Fruit fly (Drosophila melanogaster) whole organism, embryonic: ENCODE results near the gene Mdh1.

Source experiments
- Bteb2 ChIP-seq: fragments of 200-800 bp; sonication (Bioruptor generic); optimal IDR thresholded peaks from 2 replicates; lab custom pipeline; 2016; ENCODE audit warnings: missing biosample characterization, missing genetic modification characterization
- CG10209 ChIP-seq: fragments of 200-800 bp; sonication (Bioruptor generic); optimal IDR thresholded peaks from 3 replicates; lab custom pipeline; 2017; ENCODE audit warnings: missing biosample characterization, mild to moderate bottlenecking, missing genetic modification characterization, missing genetic modification reagents
- CG10267 ChIP-seq: fragments of 200-800 bp; sonication (Bioruptor generic); optimal IDR thresholded peaks from 2 replicates; lab custom pipeline; 2018; ENCODE audit warnings: missing biosample characterization, mild to moderate bottlenecking, missing genetic modification characterization, moderate library complexity
- CG10321 ChIP-seq: fragments of 200-800 bp; sonication (Bioruptor generic); IDR thresholded peaks from 2 replicates; pipeline ENCODE4 v1.3.6; 2022; ENCODE audit warnings: missing biosample characterization, missing genetic modification characterization
- CG11398 ChIP-seq: fragments of 200-800 bp; sonication (Bioruptor generic); optimal IDR thresholded peaks from 2 replicates; lab custom pipeline; 2016; ENCODE audit warnings: missing biosample characterization, missing genetic modification characterization
- CG11695 ChIP-seq: fragments of 200-800 bp; sonication (Bioruptor generic); IDR thresholded peaks from 3 replicates; pipeline ENCODE4 v1.3.6; 2022; ENCODE audit warnings: missing biosample characterization, missing genetic modification characterization
- CG12155 ChIP-seq: fragments of 200-800 bp; sonication (Bioruptor generic); optimal IDR thresholded peaks from 3 replicates; lab custom pipeline; 2016; ENCODE audit warnings: missing biosample characterization, missing genetic modification characterization
- CG13424 ChIP-seq: fragments of 200-800 bp; sonication (Bioruptor generic); optimal IDR thresholded peaks from 2 replicates; lab custom pipeline; 2019; ENCODE audit warnings: missing biosample characterization, mild to moderate bottlenecking, missing genetic modification characterization, moderate library complexity
- CG14667 ChIP-seq: fragments of 200-800 bp; sonication (Bioruptor generic); IDR thresholded peaks from 2 replicates; pipeline ENCODE4 v1.3.6; 2022; ENCODE audit warnings: missing biosample characterization, missing genetic modification characterization
- CG14710 ChIP-seq: fragments of 200-800 bp; sonication (Bioruptor generic); optimal IDR thresholded peaks from 3 replicates; lab custom pipeline; 2019; ENCODE audit warnings: missing biosample characterization, mild to moderate bottlenecking, missing genetic modification characterization, moderate library complexity
- CG15073 ChIP-seq: fragments of 200-800 bp; sonication (Bioruptor generic); optimal IDR thresholded peaks from 2 replicates; lab custom pipeline; 2016; ENCODE audit warnings: missing biosample characterization, missing genetic modification characterization
- CG16815 ChIP-seq: fragments of 200-800 bp; sonication (Bioruptor generic); optimal IDR thresholded peaks from 3 replicates; lab custom pipeline; 2017; ENCODE audit warnings: missing biosample characterization, mild to moderate bottlenecking, missing genetic modification characterization
- CG18262 ChIP-seq: fragments of 200-800 bp; optimal IDR thresholded peaks from 3 replicates; lab custom pipeline; 2019; ENCODE audit warnings: missing biosample characterization, mild to moderate bottlenecking, missing genetic modification characterization, moderate library complexity
- CG18764 ChIP-seq: fragments of 200-800 bp; sonication (Bioruptor generic); optimal IDR thresholded peaks from 3 replicates; lab custom pipeline; 2016; ENCODE audit warnings: missing biosample characterization, missing genetic modification characterization
- CG2116 ChIP-seq: fragments of 200-800 bp; sonication (Bioruptor generic); optimal IDR thresholded peaks from 3 replicates; lab custom pipeline; 2018; ENCODE audit warnings: missing biosample characterization, mild to moderate bottlenecking, missing genetic modification characterization
- CG2129 ChIP-seq: fragments of 200-800 bp; sonication (Bioruptor generic); IDR thresholded peaks from 2 replicates; pipeline ENCODE4 v1.3.6; 2022; ENCODE audit warnings: missing biosample characterization, missing genetic modification characterization; ENCODE audit not compliant: partially characterized antibody
- CG2678 ChIP-seq: fragments of 200-800 bp; sonication (Bioruptor generic); optimal IDR thresholded peaks from 3 replicates; lab custom pipeline; 2019; ENCODE audit warnings: missing biosample characterization, mild to moderate bottlenecking, missing genetic modification characterization, moderate library complexity
- CG3163 ChIP-seq: fragments of 200-800 bp; sonication (Bioruptor generic); optimal IDR thresholded peaks from 3 replicates; lab custom pipeline; 2016; ENCODE audit warnings: missing biosample characterization, missing genetic modification characterization
- CG33557 ChIP-seq: fragments of 200-800 bp; sonication (Bioruptor generic); optimal IDR thresholded peaks from 2 replicates; lab custom pipeline; 2019; ENCODE audit warnings: missing biosample characterization, mild to moderate bottlenecking, missing genetic modification characterization, moderate library complexity
- CG34376 ChIP-seq: fragments of 200-800 bp; sonication (Bioruptor generic); optimal IDR thresholded peaks from 2 replicates; lab custom pipeline; 2018; ENCODE audit warnings: missing biosample characterization, mild to moderate bottlenecking, missing genetic modification characterization
- CG4282 ChIP-seq: fragments of 200-800 bp; sonication (Bioruptor generic); optimal IDR thresholded peaks from 2 replicates; lab custom pipeline; 2016; ENCODE audit warnings: missing biosample characterization, missing genetic modification characterization
- CG4360 ChIP-seq: fragments of 200-800 bp; sonication (Bioruptor generic); IDR thresholded peaks from 2 replicates; pipeline ENCODE4 v1.3.6; 2022; ENCODE audit warnings: missing biosample characterization, missing genetic modification characterization
- CG6254 ChIP-seq: fragments of 200-800 bp; sonication (Bioruptor generic); optimal IDR thresholded peaks from 3 replicates; lab custom pipeline; 2017; ENCODE audit warnings: mild to moderate bottlenecking, missing biosample characterization, missing genetic modification reagents, missing genetic modification characterization
- CG6813 ChIP-seq: fragments of 200-800 bp; sonication (Bioruptor generic); optimal IDR thresholded peaks from 2 replicates; lab custom pipeline; 2017; ENCODE audit warnings: missing biosample characterization, missing genetic modification characterization, mild to moderate bottlenecking, moderate library complexity, missing genetic modification reagents
- CG7372 ChIP-seq: fragments of 200-800 bp; sonication (Bioruptor generic); IDR thresholded peaks from 2 replicates; pipeline ENCODE4 v1.3.6; 2022; ENCODE audit warnings: missing biosample characterization, missing genetic modification characterization
- CG7745 ChIP-seq: fragments of 200-800 bp; sonication (Bioruptor generic); optimal IDR thresholded peaks from 2 replicates; lab custom pipeline; 2018; ENCODE audit warnings: missing biosample characterization, mild to moderate bottlenecking, missing genetic modification characterization, moderate library complexity
- CG7928 ChIP-seq: fragments of 200-800 bp; sonication (Bioruptor generic); optimal IDR thresholded peaks from 2 replicates; lab custom pipeline; 2017; ENCODE audit warnings: missing biosample characterization, mild to moderate bottlenecking, missing genetic modification characterization
- CG7963 ChIP-seq: fragments of 200-800 bp; sonication (Bioruptor generic); IDR thresholded peaks from 3 replicates; pipeline ENCODE4 v1.3.6; 2022; ENCODE audit warnings: missing biosample characterization, missing genetic modification characterization; ENCODE audit not compliant: partially characterized antibody
- CkIIα-i1 ChIP-seq: fragments of 200-800 bp; sonication (Bioruptor generic); IDR thresholded peaks from 2 replicates; pipeline ENCODE4 v1.3.6; 2022; ENCODE audit warnings: missing biosample characterization, missing genetic modification characterization
- E2f1 ChIP-seq: fragments of 200-800 bp; sonication (Bioruptor generic); IDR thresholded peaks from 2 replicates; pipeline ENCODE4 v1.3.6; 2022; ENCODE audit warnings: missing biosample characterization, missing genetic modification characterization
- Pdp1 ChIP-seq, 2 experiments: fragments of 200-800 bp; sonication (Bioruptor generic); optimal IDR thresholded peaks; 3 replicates each; lab custom pipeline; 2016; ENCODE audit warnings: missing biosample characterization in 2 of 2, missing genetic modification characterization in 2 of 2, mild to moderate bottlenecking in 1 of 2, moderate library complexity in 1 of 2
- Side ChIP-seq: fragments of 200-800 bp; sonication (Bioruptor generic); optimal IDR thresholded peaks from 2 replicates; lab custom pipeline; 2016; ENCODE audit warnings: missing biosample characterization, missing genetic modification characterization
- Sry-β ChIP-seq: fragments of 200-800 bp; sonication (Bioruptor generic); optimal IDR thresholded peaks from 2 replicates; lab custom pipeline; 2018; ENCODE audit warnings: missing biosample characterization, mild to moderate bottlenecking, missing genetic modification characterization, moderate library complexity
- Trl ChIP-seq, 3 experiments: fragments of >200 bp in 2 of 3; fragments of 200-800 bp in 1 of 3; sonication (Bioruptor generic) in 1 of 3; optimal IDR thresholded peaks; 2 replicates in 1 of 3; 3 replicates in 2 of 3; lab custom pipeline; 2016 to 2017; ENCODE audit warnings: missing biosample characterization in 1 of 3, missing genetic modification characterization in 1 of 3
- Vsx1 ChIP-seq: fragments of 200-800 bp; sonication (Bioruptor generic); optimal IDR thresholded peaks from 2 replicates; lab custom pipeline; 2017; ENCODE audit warnings: missing biosample characterization, mild to moderate bottlenecking, missing genetic modification characterization, missing genetic modification reagents
- al ChIP-seq: fragments of 200-800 bp; sonication (Bioruptor generic); IDR thresholded peaks from 2 replicates; pipeline ENCODE4 v1.3.6; 2022; ENCODE audit warnings: missing biosample characterization, missing genetic modification characterization
- bowl ChIP-seq: fragments of 200-800 bp; sonication (Bioruptor generic); IDR thresholded peaks from 2 replicates; pipeline ENCODE4 v1.3.6; 2022; ENCODE audit warnings: missing biosample characterization, missing genetic modification characterization
- chif ChIP-seq, 2 experiments: fragments of 200-800 bp; sonication (Bioruptor generic); optimal IDR thresholded peaks; 3 replicates each; lab custom pipeline; 2016; ENCODE audit warnings: missing biosample characterization in 2 of 2, missing genetic modification characterization in 2 of 2
- chm ChIP-seq: fragments of 200-800 bp; sonication (Bioruptor generic); IDR thresholded peaks from 2 replicates; pipeline ENCODE4 v1.3.6; 2022; ENCODE audit warnings: missing biosample characterization, missing genetic modification characterization
- crol ChIP-seq: fragments of 200-800 bp; sonication (Bioruptor generic); IDR thresholded peaks from 2 replicates; pipeline ENCODE4 v1.3.6; 2022; ENCODE audit warnings: missing biosample characterization, missing genetic modification characterization
- jing ChIP-seq: fragments of 200-800 bp; sonication (Bioruptor generic); optimal IDR thresholded peaks from 2 replicates; lab custom pipeline; 2018; ENCODE audit warnings: missing biosample characterization, mild to moderate bottlenecking, missing genetic modification characterization
- lab ChIP-seq: fragments of 200-800 bp; sonication (Bioruptor generic); optimal IDR thresholded peaks from 3 replicates; lab custom pipeline; 2017; ENCODE audit warnings: missing biosample characterization, missing genetic modification characterization, mild to moderate bottlenecking, moderate library complexity, missing genetic modification reagents
- otp ChIP-seq: fragments of 200-800 bp; sonication (Bioruptor generic); IDR thresholded peaks from 3 replicates; pipeline ENCODE4, ENCODE4 v1.3.6; 2022; ENCODE audit warnings: missing biosample characterization, missing genetic modification characterization
- phol ChIP-seq: fragments of 200-800 bp; sonication (Bioruptor generic); optimal IDR thresholded peaks from 3 replicates; lab custom pipeline; 2018; ENCODE audit warnings: missing biosample characterization, mild to moderate bottlenecking, missing genetic modification characterization, moderate library complexity
- prd ChIP-seq, 3 experiments: fragments of >200 bp in 2 of 3; fragments of 200-800 bp in 1 of 3; sonication (Bioruptor generic) in 1 of 3; optimal IDR thresholded peaks in 2 of 3; IDR thresholded peaks in 1 of 3; 2 replicates in 2 of 3; 3 replicates in 1 of 3; pipeline versions ENCODE4 v1.3.6 to Lab custom; 2017 to 2022; ENCODE audit warnings: missing biosample characterization in 1 of 3, missing genetic modification characterization in 1 of 3
- sob ChIP-seq: fragments of 200-800 bp; sonication (Bioruptor generic); IDR thresholded peaks from 2 replicates; pipeline ENCODE4 v1.3.6; 2022; ENCODE audit warnings: missing biosample characterization, missing genetic modification characterization
- wdn ChIP-seq: fragments of 200-800 bp; sonication (Bioruptor generic); IDR thresholded peaks from 2 replicates; pipeline ENCODE4 v1.3.6; 2022; ENCODE audit warnings: missing biosample characterization, missing genetic modification characterization
- wor ChIP-seq: fragments of 200-800 bp; sonication (Bioruptor generic); IDR thresholded peaks from 2 replicates; pipeline ENCODE4 v1.3.6; 2022; ENCODE audit warnings: missing biosample characterization, missing genetic modification characterization
- z ChIP-seq: fragments of 200-800 bp; sonication (Bioruptor generic); IDR thresholded peaks from 3 replicates; pipeline ENCODE4 v1.3.6; 2022; ENCODE audit warnings: missing biosample characterization, missing genetic modification characterization
- zfh2 ChIP-seq: fragments of 200-800 bp; sonication (Bioruptor generic); optimal IDR thresholded peaks from 2 replicates; lab custom pipeline; 2016; ENCODE audit warnings: missing biosample characterization, missing genetic modification characterization

The Mdh1 gene

dm6 chr2L:10426534-10427048 lies 30.5 kb upstream of the Mdh1 start, which contains the start of the genes SmB and KdelR (continued):
- TF ChIP-seq crol (GFP tag; lab: Robert Waterston, UW) (no peak), CG34376 (GFP tag; lab: Kevin White, UChicago) (no peak), chif (GFP tag; optimal IDR thresholded peaks at IDR 0.05; lab: Kevin White, UChicago) (no peak), Sry-β (no peak), CG18262 (peak; percentile 49), CG11398 (no peak), CG12155 (GFP tag; lab: Kevin White, UChicago) (peak; percentile 52), Pdp1 (GFP tag; optimal IDR thresholded peaks at IDR 0.05; lab: Kevin White, UChicago) (no peak), CG10267 (tag; lab: Kevin White, UChicago) (peak; percentile 73), E2f1 (GFP tag; lab: Robert Waterston, UW) (no peak), CG7372 (no peak), CG6813 (GFP tag; lab: Kevin White, UChicago) (no peak), CG7928 (no peak), CG18764 (no peak), CG16815 (GFP tag; lab: Kevin White, UChicago) (no peak), chm (GFP tag; lab: Robert Waterston, UW) (no peak), CG11695 (GFP tag; lab: Robert Waterston, UW) (no peak), CG4360 (GFP tag; lab: Robert Waterston, UW) (no peak), CG2129 (GFP tag; lab: Robert Waterston, UW) (peak; percentile 31; the same call in 1 of the 2 replicates), CG10209 (GFP tag; lab: Kevin White, UChicago) (no peak), prd (optimal IDR thresholded peaks at IDR 0.05; lab: Kevin White, UChicago) (no peak), prd (GFP tag; IDR thresholded peaks at IDR 0.05; lab: Robert Waterston, UW) (no peak), Vsx1 (GFP tag; lab: Kevin White, UChicago) (peak; percentile 69), CG13424 (tag; lab: Kevin White, UChicago) (peak; percentile 7), z (GFP tag; lab: Robert Waterston, UW) (no peak), jing (no peak), CG7963 (peak; percentile 76), lab (GFP tag; lab: Kevin White, UChicago) (no peak), bowl (no peak), CG2678 (tag; lab: Kevin White, UChicago) (no peak), wdn (GFP tag; lab: Robert Waterston, UW) (no peak), CG14710 (peak; percentile 87), otp (GFP tag; lab: Robert Waterston, UW) (no peak), CG15073 (GFP tag; lab: Kevin White, UChicago) (no peak), CG4282 (GFP tag; lab: Kevin White, UChicago) (no peak), CG3163 (GFP tag; lab: Kevin White, UChicago) (no peak), CG33557 (peak; percentile 26), Trl (optimal IDR thresholded peaks at IDR 0.05; lab: Kevin White, UChicago) (no peak), Trl (GFP tag; optimal IDR thresholded peaks at IDR 0.05; lab: Kevin White, UChicago) (peak; percentile 24), CG14667 (GFP tag; lab: Robert Waterston, UW) (no peak), CG10321 (GFP tag; lab: Robert Waterston, UW) (no peak), al (GFP tag; lab: Robert Waterston, UW) (no peak), wor (GFP tag; lab: Robert Waterston, UW) (no peak), CG7745 (no peak), sob (GFP tag; lab: Robert Waterston, UW) (no peak), CkIIα-i1 (GFP tag; lab: Robert Waterston, UW) (no peak), CG6254 (GFP tag; lab: Kevin White, UChicago) (no peak), CG2116 (GFP tag; lab: Kevin White, UChicago) (peak; percentile 94), Side (GFP tag; lab: Kevin White, UChicago) (no peak), zfh2 (GFP tag; lab: Kevin White, UChicago) (no peak), Bteb2 (GFP tag; lab: Kevin White, UChicago) (no peak), phol (peak; percentile 83)
